Fruit fly (Drosophila melanogaster): ENCODE results near the gene Antp.

Antp gene

dm6 chr3R:6999154-6999710 is at the start of gene Antp:
Gene Antp, minus strand, starts transcription at chr3R:6999228.
- TF ChIP-seq CG14655 (GFP tag; optimal IDR thresholded peaks at IDR 0.05): no peak
- TF ChIP-seq CG4496 (GFP tag; IDR thresholded peaks at IDR 0.05): no peak
- TF ChIP-seq CG17806 (tag; optimal IDR thresholded peaks at IDR 0.05): no peak
- no peak for TF ChIP-seq CG12605 (GFP tag; IDR thresholded peaks at IDR 0.05)
- no peak for TF ChIP-seq gl (tag; optimal IDR thresholded peaks at IDR 0.05)
- no peak for TF ChIP-seq rn (GFP tag; IDR thresholded peaks at IDR 0.05)
- no peak for TF ChIP-seq Pif1B (GFP tag; optimal IDR thresholded peaks at IDR 0.05)
- TF ChIP-seq CG8159 (tag; optimal IDR thresholded peaks at IDR 0.05): no peak

DNA sequence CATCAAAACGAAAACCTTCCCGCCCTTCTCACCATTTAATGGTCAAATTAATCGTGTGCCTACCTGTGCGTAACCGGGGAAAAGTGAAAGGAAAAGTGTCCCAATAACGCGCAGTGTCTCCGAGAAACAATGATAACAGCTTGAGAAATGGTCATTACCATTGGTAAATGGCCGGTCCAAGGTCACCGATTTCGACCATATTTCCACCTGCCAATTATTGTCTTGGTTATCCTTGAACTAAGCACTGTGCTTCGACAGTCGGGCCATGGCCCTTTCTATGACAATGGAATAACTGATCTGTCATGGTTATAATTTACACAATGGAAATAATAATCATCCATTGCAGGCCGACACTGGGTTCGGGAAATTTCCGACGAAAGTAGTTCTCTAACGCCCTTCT is 45.0 kb upstream of the Antp start:
- TF ChIP-seq Pif1A (GFP tag; optimal IDR thresholded peaks at IDR 0.05) (no peak), fd96Ca (GFP tag; IDR thresholded peaks at IDR 0.05) (no peak), CG8159 (tag; optimal IDR thresholded peaks at IDR 0.05) (no peak), Snoo (tag; optimal IDR thresholded peaks at IDR 0.05) (no peak), CG9948 (tag; optimal IDR thresholded peaks at IDR 0.05) (no peak), rn (GFP tag; IDR thresholded peaks at IDR 0.05) (no peak), CG17806 (tag; optimal IDR thresholded peaks at IDR 0.05) (no peak), Ets98B (GFP tag; IDR thresholded peaks at IDR 0.05) (no peak), CG15710 (tag; optimal IDR thresholded peaks at IDR 0.05) (no peak), Pif1B (GFP tag; optimal IDR thresholded peaks at IDR 0.05) (no peak), EcR (GFP tag; optimal IDR thresholded peaks at IDR 0.05) (no peak), CG4496 (GFP tag; IDR thresholded peaks at IDR 0.05) (no peak), D1 (tag; optimal IDR thresholded peaks at IDR 0.05) (no peak)

DNA sequence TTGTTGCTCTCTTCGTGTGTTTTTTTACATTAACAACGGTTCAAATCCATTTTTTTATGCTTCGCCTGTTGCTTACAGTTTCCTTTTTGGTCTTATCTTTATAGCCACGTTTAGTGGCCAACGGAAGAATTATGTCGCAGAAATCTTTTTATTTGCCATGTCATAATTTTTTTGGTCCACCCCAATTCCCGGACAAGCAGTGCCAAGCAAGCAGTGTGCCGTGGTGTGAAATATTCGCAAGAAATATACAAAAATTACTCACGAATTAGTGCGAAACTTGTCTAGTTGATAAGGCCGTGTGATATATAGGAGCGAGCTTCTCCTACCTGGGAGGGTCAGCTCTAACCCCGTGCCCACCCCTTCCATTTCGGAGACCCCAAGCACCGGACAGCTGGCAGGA is 41.9 kb upstream of the Antp start:
- no peak for TF ChIP-seq CG32121 (GFP tag; IDR thresholded peaks at IDR 0.05)
- TF ChIP-seq Snoo (tag; optimal IDR thresholded peaks at IDR 0.05): no peak
- TF ChIP-seq CG9948 (tag; optimal IDR thresholded peaks at IDR 0.05): no peak
- no peak for TF ChIP-seq gl (tag; optimal IDR thresholded peaks at IDR 0.05)
- no peak for TF ChIP-seq CG10348 (GFP tag; IDR thresholded peaks at IDR 0.05)
- no peak for TF ChIP-seq CG17806 (tag; optimal IDR thresholded peaks at IDR 0.05)
- peak; percentile 72 for TF ChIP-seq CG8159 (tag; optimal IDR thresholded peaks at IDR 0.05)
- TF ChIP-seq Pif1A (GFP tag; optimal IDR thresholded peaks at IDR 0.05): no peak

- peak; percentile 8 for TF ChIP-seq CG14655 (GFP tag; optimal IDR thresholded peaks at IDR 0.05)
- peak; percentile 41; the same call in 1 of the 3 replicates for TF ChIP-seq fd96Ca (GFP tag; IDR thresholded peaks at IDR 0.05)
- no peak for TF ChIP-seq CG12605 (GFP tag; IDR thresholded peaks at IDR 0.05)
- no peak for TF ChIP-seq rn (GFP tag; IDR thresholded peaks at IDR 0.05)
- no peak for TF ChIP-seq CG13204 (GFP tag; optimal IDR thresholded peaks at IDR 0.05)
- no peak for TF ChIP-seq gl (tag; optimal IDR thresholded peaks at IDR 0.05)
- peak; percentile 7 for TF ChIP-seq Pif1B (GFP tag; optimal IDR thresholded peaks at IDR 0.05)
- TF ChIP-seq CG9948 (tag; optimal IDR thresholded peaks at IDR 0.05): no peak
- TF ChIP-seq CG8159 (tag; optimal IDR thresholded peaks at IDR 0.05): peak; percentile 5
- TF ChIP-seq Pif1A (GFP tag; optimal IDR thresholded peaks at IDR 0.05): peak; percentile 17
- TF ChIP-seq Ets98B (GFP tag; IDR thresholded peaks at IDR 0.05): no peak
- TF ChIP-seq CG15710 (tag; optimal IDR thresholded peaks at IDR 0.05): no peak
- peak; percentile 9; the same call in 1 of the 3 replicates for TF ChIP-seq CG4496 (GFP tag; IDR thresholded peaks at IDR 0.05)
- no peak for TF ChIP-seq Snoo (tag; optimal IDR thresholded peaks at IDR 0.05)
Observed at dm6 chr3R:7037250-7037802, 38.3 kb upstream of the Antp start.

DNA sequence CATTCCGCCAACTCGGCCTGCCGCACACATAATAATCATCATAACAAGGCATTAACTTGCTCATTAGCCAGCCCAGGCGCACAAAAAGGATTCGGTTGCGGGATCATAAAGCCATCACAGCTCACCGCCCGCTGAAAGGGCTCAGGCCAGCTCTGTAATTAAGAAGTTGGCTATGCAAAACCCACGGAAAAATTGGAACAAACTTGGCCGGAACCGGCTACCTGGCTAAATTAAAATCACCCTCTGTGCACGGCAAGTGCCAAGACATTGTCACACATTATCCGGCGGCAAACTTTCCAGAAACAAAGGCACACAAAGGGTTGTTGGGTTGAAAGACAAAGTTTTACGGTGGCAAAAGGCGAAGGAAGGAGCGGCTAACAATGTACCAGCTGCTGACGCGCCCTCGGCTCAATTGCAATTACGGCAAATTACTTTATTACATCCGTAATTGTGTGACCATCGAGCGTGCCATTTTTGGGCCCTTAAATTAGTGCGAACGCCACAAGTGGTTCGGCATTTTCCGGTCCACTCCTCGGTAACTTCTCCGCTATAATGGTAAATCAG is 36.8 kb upstream of the Antp start:
- no peak for TF ChIP-seq EcR (GFP tag; optimal IDR thresholded peaks at IDR 0.05)
- TF ChIP-seq CG34367 (tag; optimal IDR thresholded peaks at IDR 0.05): no peak
- TF ChIP-seq CG9948 (tag; optimal IDR thresholded peaks at IDR 0.05): no peak
- no peak for TF ChIP-seq Ets98B (GFP tag; IDR thresholded peaks at IDR 0.05)

dm6 chr3R:7034440-7034839 is 35.4 kb upstream of the Antp start:
- TF ChIP-seq CG8301 (tag; optimal IDR thresholded peaks at IDR 0.05): no peak
- no peak for TF ChIP-seq Pif1A (GFP tag; optimal IDR thresholded peaks at IDR 0.05)
- TF ChIP-seq Snoo (tag; optimal IDR thresholded peaks at IDR 0.05): no peak
- TF ChIP-seq CG10348 (GFP tag; IDR thresholded peaks at IDR 0.05): no peak
- TF ChIP-seq gl (tag; optimal IDR thresholded peaks at IDR 0.05): no peak
- no peak for TF ChIP-seq rn (GFP tag; IDR thresholded peaks at IDR 0.05)
- no peak for TF ChIP-seq CG9948 (tag; optimal IDR thresholded peaks at IDR 0.05)
- no peak for TF ChIP-seq CG14655 (GFP tag; optimal IDR thresholded peaks at IDR 0.05)

DNA sequence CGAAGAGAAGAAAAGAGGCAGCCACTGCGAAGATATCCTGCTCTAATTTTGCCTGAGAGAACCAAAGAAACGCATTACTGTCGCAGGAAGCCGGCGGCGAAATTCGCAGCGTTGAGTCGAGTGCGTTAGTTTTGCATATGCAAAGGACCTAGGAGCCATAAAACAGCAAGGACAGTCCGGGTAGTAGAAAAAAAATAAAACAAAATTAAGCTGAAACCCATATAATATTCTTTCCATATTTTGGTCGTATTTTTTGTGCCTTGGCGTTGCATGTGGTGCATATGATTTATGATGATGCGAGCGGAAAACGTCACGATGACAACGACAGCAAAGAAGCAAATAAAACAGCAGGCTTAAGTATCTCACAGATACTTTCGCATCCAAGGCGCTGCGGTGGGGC is 34.7 kb upstream of the Antp start:
- no peak for TF ChIP-seq CG32121 (GFP tag; IDR thresholded peaks at IDR 0.05)
- no peak for TF ChIP-seq Ets98B (GFP tag; IDR thresholded peaks at IDR 0.05)
- TF ChIP-seq CG4496 (GFP tag; IDR thresholded peaks at IDR 0.05): no peak
- TF ChIP-seq CG8159 (tag; optimal IDR thresholded peaks at IDR 0.05): no peak
- TF ChIP-seq CG8301 (tag; optimal IDR thresholded peaks at IDR 0.05): no peak
- no peak for TF ChIP-seq D1 (tag; optimal IDR thresholded peaks at IDR 0.05)
- no peak for TF ChIP-seq CG14655 (GFP tag; optimal IDR thresholded peaks at IDR 0.05)
- no peak for TF ChIP-seq rn (GFP tag; IDR thresholded peaks at IDR 0.05)
- TF ChIP-seq Pif1A (GFP tag; optimal IDR thresholded peaks at IDR 0.05): no peak
- no peak for TF ChIP-seq EcR (GFP tag; optimal IDR thresholded peaks at IDR 0.05)
- no peak for TF ChIP-seq CG17806 (tag; optimal IDR thresholded peaks at IDR 0.05)
- TF ChIP-seq CG13204 (GFP tag; optimal IDR thresholded peaks at IDR 0.05): no peak
- no peak for TF ChIP-seq CG12605 (GFP tag; IDR thresholded peaks at IDR 0.05)
- TF ChIP-seq CG15710 (tag; optimal IDR thresholded peaks at IDR 0.05): no peak
- no peak for TF ChIP-seq Snoo (tag; optimal IDR thresholded peaks at IDR 0.05)
- no peak for TF ChIP-seq fd96Ca (GFP tag; IDR thresholded peaks at IDR 0.05)
- no peak for TF ChIP-seq gl (tag; optimal IDR thresholded peaks at IDR 0.05)
- TF ChIP-seq CG10348 (GFP tag; IDR thresholded peaks at IDR 0.05): no peak
- no peak for TF ChIP-seq CG34367 (tag; optimal IDR thresholded peaks at IDR 0.05)
- TF ChIP-seq Pif1B (GFP tag; optimal IDR thresholded peaks at IDR 0.05): no peak

Data from whole organism, pupa.